Worm (Caenorhabditis elegans): Measurements from ENCODE around the gene srw-141.

srw-141 gene

DNA sequence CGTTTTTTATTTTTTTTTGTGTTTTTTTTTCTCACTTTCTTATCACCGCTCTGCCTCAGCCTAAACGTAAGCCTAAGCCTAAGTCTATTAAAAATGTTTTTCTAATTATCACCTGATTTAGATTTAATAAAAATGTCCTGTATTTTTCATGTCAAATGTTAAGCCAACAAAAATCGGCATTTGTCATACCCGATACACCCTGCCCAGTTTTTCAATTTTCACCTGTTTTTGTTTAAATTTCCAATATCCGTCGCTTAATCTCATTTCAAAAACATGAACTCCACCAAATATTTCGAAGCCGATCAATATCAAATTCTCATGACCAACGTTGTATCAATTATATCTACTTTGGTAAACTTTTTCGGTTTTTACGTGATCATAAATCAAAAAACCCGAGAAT, 7.1 kb downstream of the srw-141 start, which contains the start of gene C31B8.1:
Gene C31B8.1 (plus strand): TSS at position 301 of the 400 bp plus-strand sequence.
- no peak for TF ChIP-seq ceh-30 (tag; optimal IDR thresholded peaks at IDR 0.05)
- TF ChIP-seq zip-5 (tag; optimal IDR thresholded peaks at IDR 0.05), result no peak
- TF ChIP-seq syd-9 (tag; optimal IDR thresholded peaks at IDR 0.05), result no peak
- TF ChIP-seq fax-1 (tag; optimal IDR thresholded peaks at IDR 0.05), result no peak
- TF ChIP-seq pha-2 (tag; optimal IDR thresholded peaks at IDR 0.05), result no peak
- no peak for TF ChIP-seq dve-1 (tag; optimal IDR thresholded peaks at IDR 0.05)
- no peak for TF ChIP-seq rnt-1 (tag; optimal IDR thresholded peaks at IDR 0.05)
- TF ChIP-seq npax-4 (tag; optimal IDR thresholded peaks at IDR 0.05), result no peak
- no peak for TF ChIP-seq ceh-19 (GFP tag; optimal IDR thresholded peaks at IDR 0.05)
- TF ChIP-seq ceh-34 (tag; optimal IDR thresholded peaks at IDR 0.05), result no peak
- TF ChIP-seq mec-3 (tag; optimal IDR thresholded peaks at IDR 0.05; ENCODE audit: borderline replicate concordance), result no peak
- no peak for TF ChIP-seq sdc-2 (tag; optimal IDR thresholded peaks at IDR 0.05)
- no peak for TF ChIP-seq ceh-22 (tag; optimal IDR thresholded peaks at IDR 0.05)
- no peak for TF ChIP-seq ceh-31 (tag; optimal IDR thresholded peaks at IDR 0.05)
- TF ChIP-seq F13H6.1 (tag; optimal IDR thresholded peaks at IDR 0.05), result no peak
- TF ChIP-seq ahr-1 (tag; optimal IDR thresholded peaks at IDR 0.05), result no peak

DNA sequence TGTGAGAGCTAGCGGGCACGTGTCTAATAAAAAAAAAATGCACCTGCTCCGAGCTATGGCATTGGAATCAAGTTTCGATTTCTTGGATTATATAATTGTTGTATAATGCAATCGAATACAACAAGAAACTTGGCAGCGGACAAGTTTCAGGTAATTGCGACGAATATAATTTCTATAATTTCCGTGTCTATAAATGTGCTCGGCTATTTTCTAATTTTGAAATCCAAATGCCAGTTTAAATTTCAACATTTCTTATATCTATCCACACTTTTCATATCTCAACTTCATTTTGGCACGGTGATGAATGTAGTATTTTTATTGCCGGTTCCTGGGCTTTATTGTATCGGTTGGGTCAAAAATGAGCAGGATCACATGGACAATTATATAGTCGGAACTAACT, 8.6 kb downstream of the srw-141 start, which contains the start of gene C31B8.16:
Gene C31B8.16 (plus strand): TSS at position 301 of the 400 bp plus-strand sequence.
- TF ChIP-seq F13H6.1 (tag; optimal IDR thresholded peaks at IDR 0.05) (no peak), ceh-18 (tag; optimal IDR thresholded peaks at IDR 0.05) (no peak), nfya-1 (tag; optimal IDR thresholded peaks at IDR 0.05) (no peak), hlh-8 (tag; optimal IDR thresholded peaks at IDR 0.05) (no peak)

DNA sequence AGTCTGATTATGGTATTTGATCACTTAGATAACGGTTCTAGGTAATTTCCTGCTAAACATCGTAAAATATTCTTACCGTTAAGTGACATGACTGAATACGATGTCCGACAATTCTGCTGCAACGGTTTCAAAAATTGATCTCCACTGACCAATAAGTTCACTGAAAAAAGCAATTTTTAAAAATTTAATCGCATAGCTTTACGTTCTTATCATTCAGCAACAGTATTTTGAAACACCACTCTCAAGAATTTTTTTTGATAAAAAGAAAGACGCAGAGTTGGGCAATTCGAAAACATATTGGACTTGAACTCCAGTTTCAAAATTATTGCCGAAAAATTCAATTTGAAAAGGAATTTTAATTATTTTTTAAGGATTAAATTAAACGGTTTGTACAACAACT, 10.8 kb downstream of the srw-141 start, which contains the start of gene C31B8.12:
Gene C31B8.12 (minus strand): TSS at position 101 of the 400 bp plus-strand sequence.
- no peak for TF ChIP-seq pha-4 (tag; optimal IDR thresholded peaks at IDR 0.05)
- no peak for TF ChIP-seq unc-42 (tag; optimal IDR thresholded peaks at IDR 0.05)
- TF ChIP-seq fax-1 (tag; optimal IDR thresholded peaks at IDR 0.05), result no peak
- TF ChIP-seq syd-9 (tag; optimal IDR thresholded peaks at IDR 0.05), result no peak
- no peak for TF ChIP-seq sox-2 (GFP tag; IDR thresholded peaks at IDR 0.05)
- no peak for TF ChIP-seq madf-2 (tag; optimal IDR thresholded peaks at IDR 0.05)
- TF ChIP-seq hlh-15 (tag; optimal IDR thresholded peaks at IDR 0.05), result no peak
- TF ChIP-seq nfya-1 (tag; optimal IDR thresholded peaks at IDR 0.05), result no peak
- TF ChIP-seq odd-2 (tag; optimal IDR thresholded peaks at IDR 0.05), result no peak
- no peak for TF ChIP-seq hlh-8 (tag; optimal IDR thresholded peaks at IDR 0.05)
- TF ChIP-seq ceh-19 (GFP tag; optimal IDR thresholded peaks at IDR 0.05), result no peak

DNA sequence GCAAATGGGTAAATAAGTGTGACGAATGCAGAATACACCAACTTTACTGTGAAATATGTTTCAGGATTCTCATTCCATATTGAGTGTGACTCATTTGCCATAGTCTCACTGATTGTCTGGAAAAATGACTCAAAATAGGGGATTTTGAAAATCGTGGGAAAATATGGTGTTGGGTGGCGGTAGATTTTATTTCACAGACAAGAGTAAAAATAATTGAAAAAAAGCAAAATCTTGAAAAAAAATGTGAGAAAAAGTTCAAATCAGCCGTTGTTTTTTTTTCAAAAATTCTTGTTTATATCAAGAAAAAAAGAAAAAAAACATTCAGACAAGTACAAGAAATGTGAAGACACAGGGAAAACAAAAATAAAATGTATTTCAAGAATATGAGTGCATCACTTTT, 15.8 kb downstream of the srw-141 start, which contains the start of gene srh-38:
Gene srh-38 (minus strand): TSS at position 101 of the 400 bp plus-strand sequence.
- TF ChIP-seq ceh-2 (tag; optimal IDR thresholded peaks at IDR 0.05) (no peak), fax-1 (tag; optimal IDR thresholded peaks at IDR 0.05) (no peak), ceh-18 (tag; optimal IDR thresholded peaks at IDR 0.05) (no peak), gmeb-2 (tag; optimal IDR thresholded peaks at IDR 0.05) (no peak), C38D4.7 (GFP tag; optimal IDR thresholded peaks at IDR 0.05) (no peak), pros-1 (tag; optimal IDR thresholded peaks at IDR 0.05) (no peak), unc-3 (GFP tag; conservative IDR thresholded peaks at IDR 0.05) (no peak), unc-3 (tag; optimal IDR thresholded peaks at IDR 0.05) (no peak), hlh-30 (tag; optimal IDR thresholded peaks at IDR 0.05; ENCODE audit: insufficient read depth) (no peak), pag-3 (tag; optimal IDR thresholded peaks at IDR 0.05; ENCODE audit: borderline replicate concordance) (no peak)

DNA sequence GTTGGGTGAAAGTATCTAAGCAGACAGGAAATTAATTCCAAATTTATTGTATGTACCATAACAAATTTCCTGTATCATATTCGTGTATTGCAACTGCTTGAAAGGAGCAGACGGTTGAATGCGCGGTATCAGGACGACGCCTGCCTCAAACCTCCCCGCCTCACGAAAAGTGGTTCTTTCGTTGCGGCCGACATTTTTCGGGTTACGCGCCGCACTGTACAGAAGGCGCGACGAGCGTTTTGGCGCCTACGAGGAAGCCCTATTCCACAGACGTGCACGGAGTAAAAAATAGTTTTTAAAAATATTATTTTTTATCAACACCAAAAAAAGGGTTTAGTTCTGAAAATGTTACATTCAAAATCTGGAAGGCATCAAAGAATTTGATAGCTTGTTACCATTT, 18.3 kb downstream of the srw-141 start:
- TF ChIP-seq unc-55 (GFP tag; optimal IDR thresholded peaks at IDR 0.05) (no peak), C38D4.7 (GFP tag; optimal IDR thresholded peaks at IDR 0.05) (no peak), fkh-6 (tag; optimal IDR thresholded peaks at IDR 0.05) (no peak), pag-3 (tag; optimal IDR thresholded peaks at IDR 0.05; ENCODE audit: borderline replicate concordance) (no peak), nhr-11 (tag; optimal IDR thresholded peaks at IDR 0.05) (no peak), ama-1 (optimal IDR thresholded peaks at IDR 0.05) (no peak)

Measured in whole organism, late embryonic.